Worm (Caenorhabditis elegans): ENCODE results near the gene hsp-25.

DNA sequence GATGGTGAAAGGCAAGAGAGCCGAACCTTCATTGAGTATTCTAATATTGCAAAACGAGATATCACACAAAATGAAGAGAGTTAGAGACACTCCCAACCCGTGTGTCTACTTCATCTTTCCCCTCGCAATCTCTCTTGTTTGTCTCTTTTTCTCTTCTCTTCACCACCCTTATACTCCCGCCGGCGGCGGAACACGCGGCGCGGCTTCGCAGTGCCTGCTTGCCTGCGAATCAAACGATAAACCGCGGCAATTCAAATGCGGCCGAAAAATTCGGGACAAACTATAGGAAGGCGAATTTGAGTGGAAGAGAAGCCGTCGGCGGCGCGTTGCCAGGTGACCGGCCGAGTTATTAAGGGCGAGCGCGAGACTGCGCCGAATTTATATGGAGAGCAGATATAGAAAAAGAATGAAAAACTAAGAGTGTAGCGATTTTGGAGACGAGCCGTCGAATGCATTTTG lies 54.8 kb downstream of the hsp-25 start, which contains the start of gene klp-13:
- TF ChIP-seq him-1 (tag; optimal IDR thresholded peaks at IDR 0.05): peak; percentile 76
- TF ChIP-seq dao-5 (tag; optimal IDR thresholded peaks at IDR 0.05): no peak

Data from whole organism, L4/young adult.